Worm (Caenorhabditis elegans) whole organism, dauer: ENCODE measurements around the gene C15H9.5.

ENCODE experiments used
- unc-62 ChIP-seq: sonication (generic microtip); optimal IDR thresholded peaks from 2 replicates; lab custom pipeline; 2017; ENCODE audit warnings: missing biosample characterization, missing genetic modification reagents, missing genetic modification characterization

The C15H9.5 gene

ce11 chrX:6093046-6093445 is at the start of gene C15H9.5:
Gene C15H9.5 (plus strand): TSS chrX:6093300.
- TF ChIP-seq unc-62 (GFP tag; lab: Kevin White, UChicago), result no peak

DNA sequence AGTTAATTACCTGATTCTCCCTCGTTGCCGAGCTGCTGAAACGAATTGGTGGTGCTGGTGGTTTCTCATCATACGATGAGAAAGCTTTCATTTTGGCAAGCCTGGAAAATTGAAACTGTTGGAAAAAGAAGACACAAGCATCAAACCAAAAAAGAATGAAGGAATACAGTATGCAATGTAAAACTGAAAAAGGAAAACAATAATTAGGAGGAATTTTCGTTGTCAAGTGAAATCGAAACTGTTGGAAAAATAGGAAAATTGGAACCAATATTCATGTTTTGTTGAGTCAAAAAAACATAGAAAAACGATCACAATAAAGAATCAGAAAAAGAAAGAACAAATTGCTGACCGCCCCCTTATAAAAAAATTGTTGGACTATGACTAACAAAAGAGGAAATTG is 44.6 kb upstream of the C15H9.5 start, which contains the start of gene pak-1:
Gene pak-1 (minus strand): TSS at position 101 of the 400 bp plus-strand sequence.
- TF ChIP-seq unc-62 (GFP tag; lab: Kevin White, UChicago), result no peak

DNA sequence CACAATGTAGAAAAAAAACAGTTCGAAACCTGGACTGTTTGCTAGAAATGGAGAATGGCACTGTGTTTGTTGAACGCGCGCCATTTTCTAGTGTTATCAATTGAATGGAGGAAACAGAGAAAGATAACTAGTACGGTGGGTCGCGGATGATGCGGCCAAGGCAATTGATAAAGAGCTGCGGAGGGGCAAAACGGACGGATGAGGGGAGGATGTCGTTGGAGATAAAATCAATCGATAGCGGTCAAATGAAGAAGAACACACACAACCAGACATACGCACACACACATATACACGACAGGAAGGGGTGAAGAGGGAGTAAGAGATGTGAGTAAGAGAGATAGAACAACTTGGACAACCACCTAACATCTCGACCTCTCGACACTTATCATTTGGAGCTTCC is 43.0 kb upstream of the C15H9.5 start:
- TF ChIP-seq unc-62 (GFP tag; lab: Kevin White, UChicago), result no peak

DNA sequence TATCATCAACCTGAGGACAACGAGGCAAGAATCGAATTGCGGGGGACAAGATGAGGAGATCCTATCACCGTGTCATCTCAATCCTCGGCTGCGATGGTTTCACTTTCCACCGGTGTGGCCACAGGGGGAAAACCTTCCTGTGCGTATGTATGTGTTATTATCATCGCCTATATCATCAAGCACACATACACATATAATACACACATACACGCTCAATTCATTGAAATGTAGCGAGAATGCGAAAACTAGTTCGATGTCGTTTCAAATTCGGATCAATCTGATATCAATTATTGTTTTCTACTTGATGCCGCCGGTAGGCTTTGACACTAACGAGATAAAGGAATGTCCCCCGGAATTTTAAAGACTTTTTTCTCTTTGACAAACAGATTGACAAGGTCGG is 42.3 kb upstream of the C15H9.5 start:
- no peak for TF ChIP-seq unc-62 (GFP tag; lab: Kevin White, UChicago)

- TF ChIP-seq unc-62 (GFP tag; lab: Kevin White, UChicago), result no peak
Observed at ce11 chrX:6052744-6053143, 40.4 kb upstream of the C15H9.5 start, which contains the start of gene C45B2.6. Gene C45B2.6 (plus strand): TSS chrX:6052879.

DNA sequence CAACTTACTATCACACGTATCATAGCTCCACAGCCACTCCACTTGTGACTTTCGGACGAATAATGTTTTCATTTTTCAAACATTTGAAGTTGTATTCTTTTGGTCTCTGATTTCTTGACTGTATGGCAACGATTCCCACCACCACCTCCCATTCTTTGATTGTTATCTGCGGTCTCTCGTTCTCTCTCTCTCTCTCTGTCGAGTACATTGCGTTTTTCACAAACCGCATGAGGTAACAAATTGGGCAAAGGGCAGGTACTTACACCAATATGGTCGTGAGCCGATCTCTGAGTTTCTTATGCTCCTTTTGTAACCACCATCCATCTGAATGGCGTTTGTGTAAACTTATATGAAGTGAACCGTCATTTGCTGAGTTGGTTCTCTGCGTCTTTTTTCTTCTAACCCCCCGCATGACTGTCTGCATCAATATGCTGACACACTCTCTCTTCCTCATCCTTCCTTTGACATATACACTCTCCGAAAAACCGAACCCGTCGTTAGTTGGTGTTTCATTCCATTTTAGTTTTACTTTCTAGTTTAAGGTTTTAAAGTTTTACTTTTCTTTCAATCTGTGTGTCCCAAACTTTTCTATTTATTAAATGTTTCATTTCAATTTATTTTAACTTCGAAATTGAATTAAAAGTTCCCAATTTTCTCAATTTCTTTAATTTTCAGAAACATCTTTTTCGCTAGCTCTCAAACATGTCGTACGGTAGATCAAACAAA is 35.4 kb upstream of the C15H9.5 start, which contains the start of gene gln-1:
Gene gln-1 (plus strand): TSS at position 676 of the 726 bp plus-strand sequence.
- TF ChIP-seq unc-62 (GFP tag; lab: Kevin White, UChicago), result no peak

- TF ChIP-seq unc-62 (GFP tag; lab: Kevin White, UChicago), result no peak
Observed at ce11 chrX:6059163-6059782, 33.8 kb upstream of the C15H9.5 start.

ce11 chrX:6064385-6064784 is 28.7 kb upstream of the C15H9.5 start:
- TF ChIP-seq unc-62 (GFP tag; lab: Kevin White, UChicago), result no peak

DNA sequence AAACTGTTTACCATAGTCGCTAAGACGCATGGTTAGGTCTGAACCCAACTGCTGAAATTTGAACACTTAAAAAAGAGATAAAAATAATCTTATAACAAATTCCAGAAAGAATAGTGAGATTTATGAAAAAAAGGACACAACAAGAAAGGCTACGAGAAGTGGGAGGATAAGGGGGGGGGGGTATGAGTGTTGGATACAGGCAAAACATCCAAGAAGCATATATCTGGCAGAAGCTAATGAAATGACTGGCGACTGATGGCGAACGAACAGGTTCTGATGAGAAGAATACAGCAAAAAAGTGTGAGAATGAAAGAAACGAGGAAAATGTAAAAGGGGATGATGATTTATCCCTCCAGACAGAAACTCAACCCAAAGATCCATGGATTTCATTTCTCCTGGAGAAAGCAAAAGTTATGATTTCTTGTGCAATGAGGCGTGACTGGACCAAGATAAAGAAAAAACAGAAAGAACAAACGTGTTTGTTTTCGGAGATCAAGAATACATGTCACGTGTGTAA is 27.1 kb upstream of the C15H9.5 start, which contains the start of gene ptr-4:
Gene ptr-4 (minus strand): TSS at position 51 of the 517 bp plus-strand sequence.
- TF ChIP-seq unc-62 (GFP tag; lab: Kevin White, UChicago), result no peak

ce11 chrX:6066618-6067017 is 26.5 kb upstream of the C15H9.5 start:
- TF ChIP-seq unc-62 (GFP tag; lab: Kevin White, UChicago), result no peak

DNA sequence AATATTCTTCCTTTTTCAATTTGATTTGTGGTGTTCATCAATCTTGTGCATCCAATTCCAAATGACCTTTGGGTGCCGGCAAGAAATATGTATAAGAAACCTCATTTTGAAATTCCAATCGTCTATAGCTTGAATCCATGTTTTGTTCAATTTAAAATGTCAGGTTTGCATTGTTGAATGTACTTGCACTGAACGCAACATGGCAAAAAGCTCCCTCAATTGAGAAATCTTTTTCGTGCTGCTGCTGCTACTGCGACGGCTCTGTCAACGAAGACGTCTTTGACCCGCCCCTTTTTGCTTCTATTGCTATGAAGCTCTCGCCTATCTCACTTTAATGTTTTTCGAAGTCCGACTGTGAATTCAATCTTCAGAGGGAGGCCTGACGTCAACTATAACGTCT is 17.9 kb upstream of the C15H9.5 start, which contains the start of gene lgc-58:
Gene lgc-58 (plus strand): TSS at position 301 of the 400 bp plus-strand sequence.
- no peak for TF ChIP-seq unc-62 (GFP tag; lab: Kevin White, UChicago)

DNA sequence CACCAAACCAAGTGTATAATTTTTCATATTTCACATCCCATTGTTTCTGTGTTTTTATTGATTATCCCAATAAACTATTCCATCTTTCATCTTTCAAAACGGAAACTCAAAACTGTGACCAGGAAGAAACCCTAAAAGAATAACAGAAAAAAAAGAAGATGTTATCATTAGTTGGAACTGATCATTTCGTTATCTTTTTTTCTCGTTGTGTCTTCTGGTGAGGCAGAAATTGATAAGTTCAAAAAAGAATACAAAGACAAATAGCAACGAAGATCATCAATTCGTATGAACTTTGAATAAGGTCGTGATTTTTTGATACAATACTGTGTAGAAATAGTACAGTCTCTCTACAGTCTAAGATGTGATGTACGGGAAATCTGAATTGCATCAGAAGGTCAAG is 11.3 kb upstream of the C15H9.5 start:
- no peak for TF ChIP-seq unc-62 (GFP tag; lab: Kevin White, UChicago)

ce11 chrX:6082660-6083059 is 10.4 kb upstream of the C15H9.5 start, which contains the start of gene C45B2.3:
Gene C45B2.3 (plus strand): TSS chrX:6082960.
- TF ChIP-seq unc-62 (GFP tag; lab: Kevin White, UChicago), result no peak

- no peak for TF ChIP-seq unc-62 (GFP tag; lab: Kevin White, UChicago)
Observed at ce11 chrX:6084439-6084838, 8.7 kb upstream of the C15H9.5 start, which contains the start of gene C45B2.2. Gene C45B2.2 (plus strand): TSS chrX:6084739.

- no peak for TF ChIP-seq unc-62 (GFP tag; lab: Kevin White, UChicago)
Observed at ce11 chrX:6085824-6086223, 7.3 kb upstream of the C15H9.5 start, which contains the start of gene C45B2.1. Gene C45B2.1 (plus strand): TSS chrX:6086124.

DNA sequence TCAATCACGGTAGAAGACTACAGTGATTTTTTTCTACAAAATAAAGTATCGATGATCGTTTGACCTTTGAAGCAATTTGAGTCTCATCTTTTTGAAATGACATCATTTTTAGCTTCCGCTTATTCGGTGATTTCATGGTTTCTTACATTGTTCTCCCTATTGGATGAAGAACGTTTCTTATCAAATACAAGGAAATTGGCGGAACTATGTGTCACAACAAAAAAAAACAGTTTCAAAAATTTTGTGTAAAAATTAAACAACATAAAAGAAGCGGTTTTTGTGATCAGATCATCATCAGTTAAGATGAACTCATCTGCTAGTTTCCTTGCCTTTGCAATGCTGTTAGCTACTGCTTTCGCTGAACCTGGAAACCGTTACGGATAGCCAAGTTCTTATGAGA is 5.4 kb upstream of the C15H9.5 start, which contains the start of gene C45B2.8:
Gene C45B2.8 (plus strand): TSS at position 301 of the 400 bp plus-strand sequence.
- TF ChIP-seq unc-62 (GFP tag; lab: Kevin White, UChicago), result no peak
